Worm (Caenorhabditis elegans) whole organism, young adult: ENCODE measurements around the gene Y38C1AA.7.

Experiments
- B0261.1 ChIP-seq: sonication (generic microtip); optimal IDR thresholded peaks from 2 replicates; lab custom pipeline; 2016; ENCODE audit warnings: mild to moderate bottlenecking, missing genetic modification characterization, moderate library complexity, missing compliant biosample characterization
- F33H1.4 ChIP-seq: fragments of 200-800 bp; sonication (Bioruptor generic); IDR thresholded peaks from 2 replicates; pipeline ENCODE4 v1.3.6; 2022; ENCODE audit warnings: missing genetic modification reagents, missing genetic modification characterization, missing compliant biosample characterization
- Y79H2A.3 ChIP-seq: fragments of 200-800 bp; sonication (Bioruptor generic); conservative IDR thresholded peaks from 2 replicates; pipeline ENCODE4 v1.3.6; 2022; ENCODE audit warnings: missing genetic modification reagents, missing genetic modification characterization, missing compliant biosample characterization

DNA sequence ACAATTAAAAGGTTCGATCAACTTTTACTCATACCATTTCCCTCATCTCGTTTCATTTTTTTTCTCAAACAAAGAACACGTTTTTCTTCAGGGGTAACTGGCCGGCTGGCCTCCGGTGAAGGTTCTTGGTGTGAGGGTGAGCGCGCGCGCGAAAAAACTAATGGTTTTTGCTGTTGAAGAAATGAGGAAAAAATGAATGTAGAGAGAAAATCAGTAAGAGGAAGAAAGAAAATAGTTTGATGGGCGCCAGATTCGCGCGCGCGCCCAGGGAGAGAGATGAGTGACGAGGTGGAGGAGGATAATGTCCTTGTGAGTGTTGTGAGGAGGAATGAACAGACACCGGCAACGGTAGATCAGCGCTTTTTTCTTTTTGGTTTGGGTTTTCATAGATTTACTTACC is 12.3 kb downstream of the Y38C1AA.7 start:
- TF ChIP-seq F33H1.4 (GFP tag; lab: Robert Waterston, UW) = no peak
- TF ChIP-seq Y79H2A.3 (GFP tag; lab: Robert Waterston, UW) = no peak
- TF ChIP-seq B0261.1 = no peak
